Worm (Caenorhabditis elegans) whole organism, L1 larva: ENCODE data around the gene srz-20.

Source experiments
- ama-1 ChIP-seq: fragments of 150-350 bp; optimal IDR thresholded peaks from 2 replicates; lab custom pipeline; 2014
- lin-15B ChIP-seq: fragments of 150-350 bp; sonication (generic microtip); optimal IDR thresholded peaks from 3 replicates; lab custom pipeline; 2014; ENCODE audit warnings: missing biosample characterization, missing genetic modification characterization
- lin-35 ChIP-seq, 2 experiments: fragments of 150-350 bp; optimal IDR thresholded peaks; 2 replicates each; lab custom pipeline; 2014; ENCODE audit warnings: missing biosample characterization in 2 of 2, missing genetic modification characterization in 2 of 2, missing genetic modification reagents in 2 of 2
- lir-3 ChIP-seq: sonication (generic microtip); optimal IDR thresholded peaks from 2 replicates; lab custom pipeline; 2016; ENCODE audit warnings: mild to moderate bottlenecking, missing genetic modification characterization, moderate library complexity, missing compliant biosample characterization; ENCODE audit not compliant: poor library complexity
- lsy-2 ChIP-seq, 2 experiments: fragments of 150-350 bp; optimal IDR thresholded peaks; 2 replicates each; lab custom pipeline; 2014; ENCODE audit warnings: missing biosample characterization in 2 of 2, missing genetic modification characterization in 2 of 2
- mdl-1 ChIP-seq, 2 experiments: fragments of 150-350 bp; optimal IDR thresholded peaks; 2 replicates each; lab custom pipeline; 2014 to 2017; ENCODE audit warnings: missing biosample characterization in 2 of 2, missing genetic modification characterization in 2 of 2, inconsistent platforms in 1 of 2
- nhr-90 ChIP-seq: sonication (generic microtip); optimal IDR thresholded peaks from 2 replicates; lab custom pipeline; 2016; ENCODE audit warnings: mild to moderate bottlenecking, missing genetic modification characterization, missing compliant biosample characterization; ENCODE audit not compliant: poor library complexity
- pag-3 ChIP-seq: sonication (generic microtip); optimal IDR thresholded peaks from 2 replicates; lab custom pipeline; 2017; ENCODE audit warnings: missing genetic modification characterization, mild to moderate bottlenecking, missing compliant biosample characterization, antibody characterized with exemption, borderline replicate concordance; ENCODE audit not compliant: insufficient read depth
- skn-1 ChIP-seq: fragments of 150-350 bp; optimal IDR thresholded peaks from 2 replicates; lab custom pipeline; 2014; ENCODE audit warnings: missing biosample characterization, missing genetic modification characterization
- unc-86 ChIP-seq: sonication (generic microtip); optimal IDR thresholded peaks from 2 replicates; lab custom pipeline; 2016; ENCODE audit warnings: missing genetic modification characterization, missing compliant biosample characterization
- ztf-4 ChIP-seq: fragments of 150-350 bp; optimal IDR thresholded peaks from 2 replicates; lab custom pipeline; 2014; ENCODE audit warnings: missing biosample characterization, missing genetic modification characterization

DNA sequence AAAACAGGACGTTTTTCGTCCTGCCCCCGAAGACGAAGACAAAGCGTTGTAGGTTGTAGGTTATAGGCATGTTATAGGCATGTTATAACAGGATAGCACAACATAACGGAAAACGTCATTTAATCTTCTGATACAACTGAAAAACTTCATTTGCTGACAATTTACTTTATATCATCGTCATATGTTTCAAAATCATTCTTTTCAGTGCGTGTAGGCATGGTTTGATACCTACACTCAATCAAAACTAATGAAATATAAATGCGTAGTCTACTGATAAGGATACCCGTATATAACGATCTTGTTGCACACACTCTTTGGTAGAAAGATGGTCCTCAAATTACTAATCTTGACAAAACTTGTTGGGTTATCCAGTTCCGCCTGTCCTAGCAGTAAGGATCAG lies 41.3 kb downstream of the srz-20 start, which contains the start of gene clec-74:
- no peak for TF ChIP-seq ztf-4
- no peak for TF ChIP-seq lir-3 (tag; lab: Kevin White, UChicago)
- TF ChIP-seq pag-3 (tag; lab: Kevin White, UChicago), result no peak
- TF ChIP-seq unc-86 (tag; lab: Kevin White, UChicago), result no peak
- no peak for TF ChIP-seq skn-1 (tag; lab: Kevin White, UChicago)
- no peak for TF ChIP-seq lin-15B (tag; lab: Kevin White, UChicago)
- TF ChIP-seq lin-35 (GFP tag; optimal IDR thresholded peaks at IDR 0.05; lab: Kevin White, UChicago), result no peak
- TF ChIP-seq ama-1 (lab: Kevin White, UChicago), result no peak
- TF ChIP-seq nhr-90, result no peak
- no peak for TF ChIP-seq mdl-1 (tag; optimal IDR thresholded peaks at IDR 0.05; lab: Kevin White, UChicago)
- TF ChIP-seq lsy-2 (tag; optimal IDR thresholded peaks at IDR 0.05; lab: Kevin White, UChicago), result no peak
